Worm (Caenorhabditis elegans): Measurements from ENCODE around the gene ZK177.3.
"Not testable (repeated sequence)": the region's sequence is repeated elsewhere in the genome, so short reads cannot be mapped to it uniquely, and the experiment has no call there.

Gene ZK177.3

ce11 chrII:5533642-5534041 lies 18.0 kb downstream of the ZK177.3 start, which contains the start of gene hlh-26:
Gene hlh-26, minus strand, starts transcription at chrII:5533742.
- TF ChIP-seq somi-1 (GFP tag; optimal IDR thresholded peaks at IDR 0.05) (no peak), repo-1 (tag; optimal IDR thresholded peaks at IDR 0.05) (no peak), sea-2 (GFP tag; IDR thresholded peaks at IDR 0.05) (no peak), mcd-1 (GFP tag; IDR thresholded peaks at IDR 0.05) (no peak)

DNA sequence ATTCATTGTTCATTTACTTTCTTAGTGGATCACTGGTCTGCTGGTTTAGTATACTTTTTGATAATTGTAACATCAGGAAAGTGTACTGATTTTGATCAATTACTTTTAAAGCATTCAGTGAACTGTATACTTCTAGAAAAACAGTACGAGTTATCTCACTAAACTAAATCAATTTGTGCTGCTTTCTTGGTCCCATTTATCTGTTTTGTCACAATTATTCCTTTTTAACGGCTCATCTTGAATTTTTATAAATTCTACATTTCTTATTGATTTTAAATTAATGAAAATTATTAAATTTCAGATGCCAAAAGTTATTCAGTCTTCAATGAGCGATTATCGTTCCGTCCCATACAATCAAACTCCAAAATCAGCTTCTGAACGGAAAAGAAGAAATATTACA lies 19.3 kb downstream of the ZK177.3 start, which contains the start of gene hlh-25:
hlh-25 (plus strand) TSS at position 301 of the 400 bp plus-strand sequence.
- TF ChIP-seq ztf-22 (GFP tag; optimal IDR thresholded peaks at IDR 0.05); mcd-1 (GFP tag; IDR thresholded peaks at IDR 0.05); fkh-3 (tag; optimal IDR thresholded peaks at IDR 0.05): not testable (repeated sequence)

DNA sequence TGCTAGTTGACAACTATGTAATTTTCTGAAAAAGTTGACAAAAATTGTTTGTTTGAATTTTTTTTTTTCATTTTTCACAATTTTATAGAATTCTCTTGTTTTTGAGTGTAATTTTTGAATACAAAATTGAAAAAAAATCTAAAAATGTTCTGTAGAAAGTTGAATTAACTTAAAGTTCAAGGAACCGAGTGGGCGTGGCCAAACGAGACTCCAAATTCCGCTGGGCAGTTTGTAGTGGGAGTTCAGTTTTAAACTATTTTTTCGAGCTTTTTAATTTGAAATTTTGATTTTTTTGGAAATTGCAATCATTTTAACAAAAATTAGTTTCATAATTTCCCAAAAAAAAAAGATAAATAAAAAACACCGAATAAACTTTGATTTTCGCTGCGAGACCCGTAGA lies 21.4 kb downstream of the ZK177.3 start:
- TF ChIP-seq attf-3 (GFP tag; conservative IDR thresholded peaks at IDR 0.05), result peak; percentile 39; the same call in 1 of the 2 replicates
- TF ChIP-seq nfya-1 (tag; optimal IDR thresholded peaks at IDR 0.05; ENCODE audit: borderline replicate concordance, insufficient read depth), result no peak

ce11 chrII:5537524-5537923 lies 21.9 kb downstream of the ZK177.3 start, which contains the start of gene C17C3.11:
Gene C17C3.11, plus strand, starts transcription at chrII:5537824.
- TF ChIP-seq ekl-4 (GFP tag; IDR thresholded peaks at IDR 0.05) (no peak), ets-4 (GFP tag; optimal IDR thresholded peaks at IDR 0.05) (no peak), T07F8.4 (tag; optimal IDR thresholded peaks at IDR 0.05) (no peak), rcor-1 (GFP tag; IDR thresholded peaks at IDR 0.05) (no peak), hrde-1 (tag; optimal IDR thresholded peaks at IDR 0.05; ENCODE audit: borderline replicate concordance) (no peak), pbrm-1 (GFP tag; IDR thresholded peaks at IDR 0.05) (no peak), B0035.1 (tag; optimal IDR thresholded peaks at IDR 0.05) (no peak), Y79H2A.3 (GFP tag; conservative IDR thresholded peaks at IDR 0.05) (no peak), hmg-20 (GFP tag; IDR thresholded peaks at IDR 0.05) (no peak), attf-3 (GFP tag; conservative IDR thresholded peaks at IDR 0.05) (no peak), ceh-100 (GFP tag; IDR thresholded peaks at IDR 0.05) (no peak), gei-17 (GFP tag; optimal IDR thresholded peaks at IDR 0.05) (no peak)

- not testable (repeated sequence) for TF ChIP-seq attf-5 (GFP tag; optimal IDR thresholded peaks at IDR 0.05); lsy-27 (tag; optimal IDR thresholded peaks at IDR 0.05; ENCODE audit: borderline replicate concordance, insufficient read depth); F37B4.10 (GFP tag; IDR thresholded peaks at IDR 0.05)
Measured at ce11 chrII:5540113-5540512, 24.5 kb downstream of the ZK177.3 start, which contains the start of gene hlh-27. Gene hlh-27, minus strand, starts transcription at chrII:5540213.

DNA sequence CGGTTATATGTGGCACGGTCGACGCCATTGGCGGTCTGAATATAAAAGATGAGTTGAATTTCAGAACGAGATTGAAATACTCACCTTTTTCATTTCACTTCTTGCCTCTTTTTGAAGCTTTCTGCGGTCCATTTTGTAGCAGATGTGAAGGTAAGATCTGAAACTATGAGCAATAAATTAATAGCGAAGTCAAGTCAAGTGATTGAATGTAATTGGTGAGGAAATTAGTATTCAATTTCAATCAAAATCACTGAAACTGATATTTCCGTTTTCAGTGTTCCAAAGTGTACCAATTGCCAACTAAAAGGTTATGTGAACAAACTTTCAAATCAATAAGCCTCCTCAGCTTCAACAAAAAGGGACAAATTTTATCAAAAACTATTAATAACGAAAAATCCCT lies 26.0 kb downstream of the ZK177.3 start, which contains the start of gene C17C3.24:
C17C3.24 (minus strand) TSS at position 101 of the 400 bp plus-strand sequence.
- TF ChIP-seq attf-3 (GFP tag; conservative IDR thresholded peaks at IDR 0.05) (no peak), zfh-2 (GFP tag; conservative IDR thresholded peaks at IDR 0.05) (no peak), hrde-1 (tag; optimal IDR thresholded peaks at IDR 0.05; ENCODE audit: borderline replicate concordance) (no peak), nhr-27 (tag; optimal IDR thresholded peaks at IDR 0.05) (no peak), lsy-27 (tag; optimal IDR thresholded peaks at IDR 0.05; ENCODE audit: borderline replicate concordance, insufficient read depth) (no peak), ets-4 (GFP tag; optimal IDR thresholded peaks at IDR 0.05) (no peak), somi-1 (GFP tag; optimal IDR thresholded peaks at IDR 0.05) (no peak), egl-44 (GFP tag; IDR thresholded peaks at IDR 0.05) (no peak), ceh-79 (tag; optimal IDR thresholded peaks at IDR 0.05) (no peak)
